Fruit fly (Drosophila melanogaster) Kc167 (cell line): ENCODE data around the gene CG42556.

Experiments
- Sin3A ChIP-seq: fragments of >200 bp; optimal IDR thresholded peaks from 2 replicates; lab custom pipeline; 2018; ENCODE audit warnings: missing external identifiers
- h ChIP-seq: fragments of >200 bp; optimal IDR thresholded peaks from 3 replicates; lab custom pipeline; 2018; ENCODE audit warnings: missing external identifiers
- psq ChIP-seq: fragments of >200 bp; optimal IDR thresholded peaks from 2 replicates; lab custom pipeline; 2017; ENCODE audit warnings: missing external identifiers
- ttk ChIP-seq: sonication (Bioruptor generic); optimal IDR thresholded peaks from 2 replicates; lab custom pipeline; 2017; ENCODE audit warnings: missing external identifiers

dm6 chr2L:16888574-16889376, 933 bp upstream of the CG42556 start:
- TF ChIP-seq psq, result no peak
- no peak for TF ChIP-seq h (lab: Kevin White, UChicago)
- no peak for TF ChIP-seq ttk (lab: Kevin White, UChicago)
- no peak for TF ChIP-seq Sin3A
